Worm (Caenorhabditis elegans) whole organism, L3 larva: Measurements from ENCODE around the gene F14F8.8.

Source experiments
- ZK546.5 ChIP-seq: sonication (generic microtip); optimal IDR thresholded peaks from 2 replicates; lab custom pipeline; 2017; ENCODE audit warnings: missing biosample characterization, missing genetic modification characterization
- ama-1 ChIP-seq: fragments of 150-350 bp; optimal IDR thresholded peaks from 2 replicates; lab custom pipeline; 2018
- fos-1 ChIP-seq: fragments of 150-350 bp; optimal IDR thresholded peaks from 2 replicates; lab custom pipeline; 2014; ENCODE audit warnings: missing biosample characterization, missing genetic modification characterization
- nhr-12 ChIP-seq: fragments of 150-350 bp; optimal IDR thresholded peaks from 2 replicates; lab custom pipeline; 2014; ENCODE audit warnings: missing biosample characterization, missing genetic modification characterization
- nhr-28 ChIP-seq: fragments of 150-350 bp; optimal IDR thresholded peaks from 2 replicates; lab custom pipeline; 2014; ENCODE audit warnings: missing biosample characterization, missing genetic modification characterization
- nhr-76 ChIP-seq: fragments of 150-350 bp; sonication (generic microtip); optimal IDR thresholded peaks from 5 replicates; lab custom pipeline; 2014; ENCODE audit warnings: missing biosample characterization, missing genetic modification characterization
- sea-2 ChIP-seq: fragments of 150-350 bp; sonication (generic microtip); optimal IDR thresholded peaks from 4 replicates; lab custom pipeline; 2014; ENCODE audit warnings: missing biosample characterization, missing genetic modification reagents, missing genetic modification characterization
- skn-1 ChIP-seq: fragments of 150-350 bp; optimal IDR thresholded peaks from 2 replicates; lab custom pipeline; 2014; ENCODE audit warnings: missing biosample characterization, missing genetic modification characterization
- unc-62 ChIP-seq: fragments of 150-350 bp; sonication (generic microtip); optimal IDR thresholded peaks from 4 replicates; lab custom pipeline; 2014; ENCODE audit warnings: missing biosample characterization, missing genetic modification reagents, missing genetic modification characterization

DNA sequence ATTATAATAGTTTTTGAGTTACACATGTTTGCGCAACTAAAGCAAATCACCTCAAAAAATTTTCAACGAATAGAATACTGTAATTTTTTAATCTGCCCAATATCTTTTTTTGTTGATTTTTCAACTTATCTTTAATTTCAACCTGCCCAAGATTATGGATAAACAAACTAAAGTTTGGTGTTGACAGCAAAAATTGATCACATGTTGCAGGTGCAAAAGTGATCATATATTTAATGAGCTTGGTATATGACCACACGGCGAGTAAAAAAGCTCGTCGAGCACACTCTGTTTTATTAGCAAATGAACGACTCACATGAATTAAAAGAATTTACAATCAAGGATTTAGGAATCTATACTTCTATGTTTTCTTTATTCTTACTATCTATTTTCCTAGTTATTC lies 3.5 kb upstream of the F14F8.8 start, which contains the start of gene srz-1:
- no peak for TF ChIP-seq nhr-76 (tag; lab: Kevin White, UChicago)
- no peak for TF ChIP-seq nhr-12
- TF ChIP-seq nhr-28, result no peak
- no peak for TF ChIP-seq sea-2 (GFP tag; lab: Kevin White, UChicago)
- no peak for TF ChIP-seq unc-62 (GFP tag; lab: Kevin White, UChicago)
- no peak for TF ChIP-seq fos-1 (tag; lab: Kevin White, UChicago)
- TF ChIP-seq ZK546.5 (tag; lab: Kevin White, UChicago), result no peak
- TF ChIP-seq skn-1, result no peak
- no peak for TF ChIP-seq ama-1 (lab: Kevin White, UChicago)
